Worm (Caenorhabditis elegans): ENCODE results near the gene neg-1.

The neg-1 gene

ce11 chrV:4422127-4422526 lies 47.5 kb upstream of the neg-1 start, which contains the start of gene skr-7:
TSS of gene skr-7 (plus strand) at chrV:4422427.
- TF ChIP-seq F57C9.4 (tag; optimal IDR thresholded peaks at IDR 0.05) (no peak), Y53G8AR.9 (GFP tag; conservative IDR thresholded peaks at IDR 0.05) (no peak), lin-54 (GFP tag; optimal IDR thresholded peaks at IDR 0.05) (no peak), dpl-1 (GFP tag; optimal IDR thresholded peaks at IDR 0.05) (no peak), mcd-1 (GFP tag; IDR thresholded peaks at IDR 0.05) (no peak), athp-1 (tag; optimal IDR thresholded peaks at IDR 0.05) (no peak), him-1 (tag; optimal IDR thresholded peaks at IDR 0.05) (no peak), F23B12.7 (tag; optimal IDR thresholded peaks at IDR 0.05; ENCODE audit: insufficient read depth) (no peak), hsf-1 (GFP tag; IDR thresholded peaks at IDR 0.05) (no peak), K12H6.12 (tag; optimal IDR thresholded peaks at IDR 0.05) (no peak), tbp1 (GFP tag; optimal IDR thresholded peaks at IDR 0.05) (no peak), madf-8 (GFP tag; conservative IDR thresholded peaks at IDR 0.05) (no peak), B0336.3 (GFP tag; IDR thresholded peaks at IDR 0.05) (no peak), bed-2 (GFP tag; IDR thresholded peaks at IDR 0.05) (no peak)

- no peak for TF ChIP-seq ZK185.1 (tag; optimal IDR thresholded peaks at IDR 0.05; ENCODE audit: poor library complexity, severe bottlenecking)
- no peak for TF ChIP-seq hmg-20 (GFP tag; IDR thresholded peaks at IDR 0.05)
- TF ChIP-seq pbrm-1 (GFP tag; IDR thresholded peaks at IDR 0.05): no peak
These were observed 46.8 kb upstream of the neg-1 start, which contains the start of gene skr-14 for ce11 chrV:4421475-4421874. TSS of gene skr-14 (minus strand) at chrV:4421575.

DNA sequence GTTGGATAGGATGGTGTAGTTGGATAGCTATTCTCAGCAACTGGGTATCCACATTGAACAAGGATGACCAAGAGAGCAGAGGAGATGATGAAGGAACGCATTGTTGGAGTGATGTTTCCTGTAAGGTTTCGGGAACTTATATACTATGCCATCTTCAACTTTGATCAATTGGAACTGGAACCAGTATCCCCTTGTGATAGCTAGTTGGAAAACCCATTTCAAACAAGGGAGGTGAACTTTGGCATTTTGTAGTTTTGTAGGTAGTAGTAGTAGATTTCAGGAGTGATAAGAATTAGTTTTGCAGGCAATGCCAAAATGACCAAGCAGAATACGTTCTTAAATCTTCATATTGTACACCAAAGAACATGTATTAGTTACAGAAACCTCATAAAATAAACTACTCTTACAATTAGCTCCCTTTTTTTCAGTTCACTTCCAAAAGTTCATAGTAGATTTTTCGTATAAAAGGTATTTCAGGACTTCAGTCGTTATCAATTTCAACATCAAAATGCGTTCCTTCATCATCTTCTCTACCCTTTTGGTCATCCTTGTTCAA lies 45.2 kb upstream of the neg-1 start, which contains the start of the genes Y47D7A.7 and Y47D7A.2:
Gene Y47D7A.7 (minus strand): TSS at position 101 of the 556 bp plus-strand sequence.
Gene Y47D7A.2 (plus strand): TSS at position 506 of the 556 bp plus-strand sequence.
- TF ChIP-seq F57A8.1 (GFP tag; optimal IDR thresholded peaks at IDR 0.05) (no peak), zfh-2 (GFP tag; conservative IDR thresholded peaks at IDR 0.05) (no peak), pbrm-1 (GFP tag; IDR thresholded peaks at IDR 0.05) (no peak), B0336.3 (GFP tag; IDR thresholded peaks at IDR 0.05) (no peak)

DNA sequence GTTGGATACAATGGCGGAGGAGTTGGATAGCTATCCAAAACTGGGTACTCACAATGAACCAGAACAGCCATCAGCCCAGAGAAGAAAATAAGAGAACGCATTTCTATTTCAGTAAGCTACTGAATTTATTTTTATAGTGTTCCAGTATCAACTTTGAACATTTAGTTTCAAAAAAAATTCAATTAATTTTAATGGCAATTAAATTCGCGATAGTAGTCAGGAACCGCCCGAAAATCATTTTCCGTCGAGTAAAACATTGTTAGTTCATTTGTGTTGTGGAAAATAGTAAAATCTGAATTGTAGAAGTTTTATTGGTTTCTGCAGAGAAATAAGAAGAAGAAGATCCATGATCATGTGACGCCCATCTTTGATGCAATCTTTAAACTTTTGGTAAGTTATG lies 43.4 kb upstream of the neg-1 start, which contains the start of gene Y47D7A.6:
Gene Y47D7A.6 (minus strand): TSS at position 101 of the 400 bp plus-strand sequence.
- TF ChIP-seq ztf-22 (GFP tag; optimal IDR thresholded peaks at IDR 0.05) (no peak), hsf-1 (GFP tag; IDR thresholded peaks at IDR 0.05) (no peak), B0336.3 (GFP tag; IDR thresholded peaks at IDR 0.05) (no peak), B0035.1 (tag; optimal IDR thresholded peaks at IDR 0.05) (no peak), aptf-2 (GFP tag; conservative IDR thresholded peaks at IDR 0.05) (no peak)

DNA sequence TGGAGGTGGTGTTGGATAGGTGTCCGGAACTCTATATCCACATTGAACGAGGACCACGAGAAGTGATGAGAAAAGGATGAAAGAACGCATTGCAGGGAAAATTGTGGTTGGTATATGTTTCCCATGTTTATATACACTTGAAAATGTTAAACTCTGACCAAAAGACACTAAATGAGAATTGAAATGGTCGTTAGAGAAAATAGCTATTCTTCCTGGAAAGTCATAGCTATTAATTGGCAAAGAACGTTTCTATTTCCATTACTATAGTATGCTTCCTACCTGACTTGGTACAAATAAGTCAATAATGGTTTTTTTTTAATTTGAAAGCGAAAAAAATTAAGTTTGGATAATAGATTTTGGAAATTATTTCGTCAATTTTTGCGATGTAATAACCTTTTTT lies 42.0 kb upstream of the neg-1 start, which contains the start of gene Y47D7A.18:
Gene Y47D7A.18 (minus strand): TSS at position 101 of the 400 bp plus-strand sequence.
- TF ChIP-seq lin-35 (GFP tag; optimal IDR thresholded peaks at IDR 0.05) (no peak), nhr-179 (tag; optimal IDR thresholded peaks at IDR 0.05) (no peak)

DNA sequence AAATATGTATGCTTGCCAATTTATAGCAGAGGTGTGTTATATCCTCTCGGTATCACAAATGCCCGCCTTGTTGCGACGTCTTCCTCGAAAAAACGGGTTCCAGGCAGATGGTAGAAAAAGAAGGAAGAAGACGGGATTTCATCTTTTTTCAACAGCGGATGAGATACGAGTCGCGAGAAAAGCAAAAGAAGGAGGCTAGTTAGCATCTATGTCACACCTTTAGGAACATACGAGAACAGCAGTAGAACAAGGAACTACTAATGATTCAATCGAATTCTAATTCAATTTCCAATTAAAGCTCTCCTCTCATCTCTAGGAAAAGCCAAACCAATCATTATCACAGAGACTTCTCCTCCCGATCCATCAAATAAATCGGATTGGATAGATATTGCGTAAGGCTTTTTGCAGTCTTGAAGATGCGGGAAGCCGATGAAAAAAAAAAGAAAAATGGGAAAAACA lies 40.0 kb upstream of the neg-1 start, which contains the start of gene grl-5:
Gene grl-5 (minus strand): TSS at position 51 of the 459 bp plus-strand sequence.
- no peak for TF ChIP-seq him-1 (tag; optimal IDR thresholded peaks at IDR 0.05)
- no peak for TF ChIP-seq lsy-27 (tag; optimal IDR thresholded peaks at IDR 0.05; ENCODE audit: borderline replicate concordance, insufficient read depth)
- no peak for TF ChIP-seq egl-18 (GFP tag; IDR thresholded peaks at IDR 0.05)

DNA sequence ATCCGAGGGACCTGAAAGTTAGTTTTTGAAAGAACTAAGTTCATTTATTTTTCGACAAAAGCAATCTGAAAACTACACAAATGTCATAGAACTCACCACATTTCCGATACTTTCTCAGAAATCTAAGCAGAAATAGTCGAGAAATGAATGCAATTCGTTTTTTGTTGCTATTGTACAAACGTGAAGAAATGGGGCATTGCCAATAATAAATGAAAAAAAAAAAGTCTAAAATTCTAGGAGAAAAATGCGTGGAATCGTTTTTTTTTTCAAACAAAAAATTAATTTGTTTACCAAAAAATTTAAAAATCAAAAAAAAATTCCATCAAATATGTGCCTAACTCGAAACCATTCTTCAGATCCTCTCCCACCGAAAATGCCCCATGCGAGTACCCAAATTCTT lies 37.0 kb upstream of the neg-1 start, which contains the start of gene Y47D7A.17:
Gene Y47D7A.17 (minus strand): TSS at position 101 of the 400 bp plus-strand sequence.
- TF ChIP-seq madf-10 (tag; optimal IDR thresholded peaks at IDR 0.05) (no peak), attf-5 (GFP tag; optimal IDR thresholded peaks at IDR 0.05) (no peak), ceh-27 (GFP tag; optimal IDR thresholded peaks at IDR 0.05) (no peak), unc-62 (GFP tag; optimal IDR thresholded peaks at IDR 0.05) (no peak), gei-17 (GFP tag; optimal IDR thresholded peaks at IDR 0.05) (no peak), pbrm-1 (GFP tag; IDR thresholded peaks at IDR 0.05) (no peak), mxl-1 (tag; optimal IDR thresholded peaks at IDR 0.05) (no peak), F23B12.7 (tag; optimal IDR thresholded peaks at IDR 0.05; ENCODE audit: insufficient read depth) (no peak), lsl-1 (GFP tag; optimal IDR thresholded peaks at IDR 0.05) (no peak), egrh-3 (GFP tag; IDR thresholded peaks at IDR 0.05) (no peak), F55B11.4 (tag; optimal IDR thresholded peaks at IDR 0.05; ENCODE audit: borderline replicate concordance, insufficient read depth) (no peak), nhr-90 (tag; optimal IDR thresholded peaks at IDR 0.05) (no peak), Y53G8AR.9 (GFP tag; conservative IDR thresholded peaks at IDR 0.05) (no peak)

Measured in whole organism, young adult.